Worm (Caenorhabditis elegans): ENCODE results near the gene D2045.5.

DNA sequence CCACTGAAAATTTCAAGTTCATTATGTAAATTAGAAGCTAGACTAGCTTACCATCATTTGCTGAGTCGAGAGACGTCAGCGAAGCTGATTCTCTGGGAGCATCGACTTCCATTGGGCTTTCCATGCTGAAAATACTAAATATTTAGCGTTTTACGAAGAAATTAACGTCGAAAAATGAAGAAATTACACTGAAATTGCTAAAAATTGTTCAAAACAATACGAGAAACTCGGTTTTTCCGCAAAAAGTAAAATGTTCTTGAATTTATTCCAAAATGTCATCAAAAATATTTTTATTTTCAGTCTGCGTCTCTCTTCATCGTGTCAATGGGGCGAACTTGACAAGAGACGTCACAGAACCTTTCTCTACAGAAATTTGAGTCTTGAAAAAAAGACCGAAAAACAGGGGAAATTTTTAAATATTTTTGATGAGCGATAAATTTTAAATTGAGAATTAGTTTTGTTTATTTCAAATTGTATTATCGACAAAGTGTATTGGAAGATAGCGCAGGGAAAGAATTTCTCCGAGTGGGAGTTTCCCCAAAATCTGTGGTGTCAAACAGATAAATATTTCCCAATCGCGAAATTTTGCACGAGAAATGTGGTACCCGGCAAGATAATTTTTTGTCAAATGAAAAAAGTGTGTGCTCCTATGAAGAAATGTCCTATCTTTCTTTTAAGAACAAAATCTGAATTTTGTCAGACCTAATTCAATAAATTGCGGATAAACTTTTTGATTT, 8.8 kb downstream of the D2045.5 start, which contains the start of gene ecps-1:
- TF ChIP-seq C34F6.9 (tag; optimal IDR thresholded peaks at IDR 0.05) (peak; percentile 97), elt-1 (tag; optimal IDR thresholded peaks at IDR 0.05) (no peak), aly-2 (tag; optimal IDR thresholded peaks at IDR 0.05) (no peak), lsy-2 (tag; optimal IDR thresholded peaks at IDR 0.05) (peak; percentile 70 to 93), nhr-237 (tag; optimal IDR thresholded peaks at IDR 0.05) (peak; percentile 46), alr-1 (tag; optimal IDR thresholded peaks at IDR 0.05) (no peak), sem-4 (tag; optimal IDR thresholded peaks at IDR 0.05) (peak; percentile 82), nhr-10 (tag; optimal IDR thresholded peaks at IDR 0.05) (no peak), nhr-6 (tag; optimal IDR thresholded peaks at IDR 0.05) (peak; percentile 83), lin-39 (tag; optimal IDR thresholded peaks at IDR 0.05) (no peak), nhr-11 (tag; optimal IDR thresholded peaks at IDR 0.05) (peak; percentile 11), ama-1 (optimal IDR thresholded peaks at IDR 0.05) (no peak)
